Fruit fly (Drosophila melanogaster): ENCODE results near the gene CG2100.

The CG2100 gene

dm6 chr3R:5701104-5701503 lies 35.1 kb downstream of the CG2100 start (continued):
- TF ChIP-seq CG32532 (GFP tag; IDR thresholded peaks at IDR 0.05) (peak; percentile 36; the same call in 1 of the 2 replicates), pum (GFP tag; optimal IDR thresholded peaks at IDR 0.05) (no peak), Med (GFP tag) (peak; percentile 60), so (GFP tag; IDR thresholded peaks at IDR 0.05) (peak; percentile 59; the same call in 1 of the 3 replicates), Trl (optimal IDR thresholded peaks at IDR 0.05) (peak; percentile 82 to 94), Trl (GFP tag; optimal IDR thresholded peaks at IDR 0.05) (no peak), CG7372 (GFP tag; IDR thresholded peaks at IDR 0.05) (peak; percentile 59; the same call in 1 of the 2 replicates), Hr39 (optimal IDR thresholded peaks at IDR 0.05) (peak; percentile 11), onecut (GFP tag; IDR thresholded peaks at IDR 0.05) (no peak), nau (GFP tag; optimal IDR thresholded peaks at IDR 0.05) (peak; percentile 48), chinmo (GFP tag; IDR thresholded peaks at IDR 0.05; ENCODE audit: partially characterized antibody) (0 out of 4 replicates have a peak, but pooled peaks have one; percentile 46), CG1832 (GFP tag; optimal IDR thresholded peaks at IDR 0.05) (peak; percentile 59), CG17829 (tag; optimal IDR thresholded peaks at IDR 0.05) (no peak), CG17912 (GFP tag; optimal IDR thresholded peaks at IDR 0.05) (no peak), sens (GFP tag) (peak; percentile 61), tap (tag; optimal IDR thresholded peaks at IDR 0.05) (peak; percentile 11), CG8290 (GFP tag; optimal IDR thresholded peaks at IDR 0.05) (no peak), CG8290 (tag; optimal IDR thresholded peaks at IDR 0.05) (peak in 1 of 2 experiments; percentile 0), trem (tag; optimal IDR thresholded peaks at IDR 0.05) (no peak), CG8359 (GFP tag; optimal IDR thresholded peaks at IDR 0.05; ENCODE audit: borderline replicate concordance) (peak; percentile 28), wor (GFP tag; IDR thresholded peaks at IDR 0.05) (no peak), gsb-n (tag; optimal IDR thresholded peaks at IDR 0.05) (no peak), bbx (GFP tag; IDR thresholded peaks at IDR 0.05; ENCODE audit: partially characterized antibody) (no peak), CTCF (GFP tag; optimal IDR thresholded peaks at IDR 0.05) (peak; percentile 13), cas (GFP tag; IDR thresholded peaks at IDR 0.05) (0 out of 2 replicates have a peak, but pooled peaks have one; percentile 32), CG18619 (GFP tag; optimal IDR thresholded peaks at IDR 0.05) (no peak), vvl (GFP tag; IDR thresholded peaks at IDR 0.05) (peak; percentile 49; the same call in 1 of the 2 replicates)

DNA sequence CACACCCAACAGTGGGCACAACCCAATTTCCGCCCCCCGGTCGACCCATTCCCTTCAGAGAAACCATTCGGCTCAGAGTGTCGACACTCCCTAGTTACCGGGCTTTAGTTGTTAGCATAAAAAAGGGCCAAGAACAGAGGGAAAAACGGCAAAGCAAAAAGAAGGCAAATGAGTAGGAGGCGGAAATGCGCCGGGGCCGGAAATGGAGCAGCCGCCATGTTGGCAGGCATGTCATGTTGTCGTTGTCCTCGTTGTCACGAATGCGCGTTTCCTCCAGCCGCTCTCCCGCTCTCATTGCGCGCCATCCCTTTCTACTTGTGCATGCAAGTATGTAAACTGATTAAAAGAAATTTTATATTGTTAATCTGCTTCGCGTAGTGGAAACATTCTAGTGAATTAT lies 39.8 kb downstream of the CG2100 start:
- TF ChIP-seq abd-A (tag; optimal IDR thresholded peaks at IDR 0.05) (peak; percentile 61), ci (GFP tag; IDR thresholded peaks at IDR 0.05) (peak; percentile 67), Mes4 (GFP tag; optimal IDR thresholded peaks at IDR 0.05) (no peak), Deaf1 (tag; optimal IDR thresholded peaks at IDR 0.05) (peak; percentile 25), pfk (GFP tag; optimal IDR thresholded peaks at IDR 0.05) (peak; percentile 22), Hmr (GFP tag; optimal IDR thresholded peaks at IDR 0.05) (peak; percentile 35), CG13287 (GFP tag; IDR thresholded peaks at IDR 0.05; ENCODE audit: partially characterized antibody) (no peak), Ets97D (GFP tag; optimal IDR thresholded peaks at IDR 0.05) (peak; percentile 65), luna (GFP tag; optimal IDR thresholded peaks at IDR 0.05) (no peak), chinmo (GFP tag; IDR thresholded peaks at IDR 0.05; ENCODE audit: partially characterized antibody) (0 out of 4 replicates have a peak, but pooled peaks have one; percentile 19), Lim3 (GFP tag; IDR thresholded peaks at IDR 0.05) (no peak), ase (GFP tag; IDR thresholded peaks at IDR 0.05) (no peak), schlank (tag; optimal IDR thresholded peaks at IDR 0.05) (no peak), Meics (GFP tag; optimal IDR thresholded peaks at IDR 0.05) (peak; percentile 6), Rfx (GFP tag; IDR thresholded peaks at IDR 0.05) (peak; percentile 41; the same call in 1 of the 2 replicates), CG12071 (GFP tag; optimal IDR thresholded peaks at IDR 0.05) (peak; percentile 12), CG7745 (tag; optimal IDR thresholded peaks at IDR 0.05) (no peak), ems (GFP tag; optimal IDR thresholded peaks at IDR 0.05) (no peak), Stat92E (GFP tag; optimal IDR thresholded peaks at IDR 0.05) (no peak), ara (GFP tag; IDR thresholded peaks at IDR 0.05) (0 out of 2 replicates have a peak, but pooled peaks have one; percentile 43), CG11695 (GFP tag; IDR thresholded peaks at IDR 0.05) (no peak), BtbVII (GFP tag; optimal IDR thresholded peaks at IDR 0.05) (peak; percentile 1), lilli (GFP tag; optimal IDR thresholded peaks at IDR 0.05) (no peak), CG4360 (GFP tag; IDR thresholded peaks at IDR 0.05) (0 out of 2 replicates have a peak, but pooled peaks have one; percentile 20), knrl (GFP tag; IDR thresholded peaks at IDR 0.05; ENCODE audit: partially characterized antibody) (no peak), crol (GFP tag; IDR thresholded peaks at IDR 0.05) (no peak), CG12236 (GFP tag; optimal IDR thresholded peaks at IDR 0.05) (no peak)

All from whole organism, embryonic.